Fruit fly (Drosophila melanogaster): Measurements from ENCODE around the gene ome.

The ome gene

DNA sequence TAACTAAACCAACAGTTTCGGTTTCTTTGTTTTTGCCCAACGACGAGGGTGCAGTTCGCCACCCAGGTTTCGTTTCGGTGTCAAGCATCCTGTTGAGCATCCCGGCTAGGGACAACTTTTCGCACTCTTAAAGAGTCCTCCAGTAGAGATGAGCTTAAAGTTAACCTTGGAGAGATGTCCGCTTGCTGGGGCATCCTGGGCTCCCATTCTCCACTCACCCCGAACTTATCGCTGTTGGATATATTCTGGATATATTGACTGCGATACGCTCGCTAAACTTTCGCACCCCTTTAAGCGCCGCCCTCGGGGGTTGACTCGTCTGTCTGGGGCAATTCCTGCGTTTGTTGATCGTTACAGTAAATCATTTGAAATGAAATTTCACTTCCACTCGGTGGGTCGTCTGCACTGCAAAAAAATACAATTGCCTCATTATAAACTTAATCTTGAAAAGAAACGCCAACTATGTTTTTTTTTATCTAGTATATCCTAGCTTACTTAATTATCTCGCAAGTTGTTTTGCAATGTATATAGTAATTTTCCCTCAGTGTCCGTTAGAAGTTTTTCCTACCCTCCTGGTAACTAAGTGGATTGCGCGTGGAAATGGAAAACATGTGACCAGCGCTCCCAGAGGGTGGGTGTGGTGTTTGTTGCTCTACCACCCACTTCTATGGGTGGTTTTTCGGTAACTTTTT lies 10.9 kb upstream of the ome start (continued):
- TF ChIP-seq CG15269 (tag; optimal IDR thresholded peaks at IDR 0.05) (peak; percentile 86), Dref (GFP tag; IDR thresholded peaks at IDR 0.05) (no peak), Hey (tag; optimal IDR thresholded peaks at IDR 0.05) (peak; percentile 55), CG3847 (GFP tag; IDR thresholded peaks at IDR 0.05) (peak; percentile 71), da (GFP tag; optimal IDR thresholded peaks at IDR 0.05) (peak; percentile 38), esg (GFP tag; conservative IDR thresholded peaks at IDR 0.05) (peak; percentile 76), inv (GFP tag; IDR thresholded peaks at IDR 0.05; ENCODE audit: partially characterized antibody) (no peak), CG11093 (GFP tag; IDR thresholded peaks at IDR 0.05) (peak; percentile 67), kni (GFP tag; optimal IDR thresholded peaks at IDR 0.05) (peak; percentile 67), Gsc (GFP tag; IDR thresholded peaks at IDR 0.05) (no peak), Dp (GFP tag; optimal IDR thresholded peaks at IDR 0.05) (no peak), CG15479 (GFP tag; optimal IDR thresholded peaks at IDR 0.05) (no peak), jigr1 (GFP tag; IDR thresholded peaks at IDR 0.05) (0 out of 3 replicates have a peak, but pooled peaks have one; percentile 39), CG12236 (GFP tag; optimal IDR thresholded peaks at IDR 0.05) (peak; percentile 57), CG16779 (GFP tag; IDR thresholded peaks at IDR 0.05) (peak; percentile 65), ash1 (GFP tag; optimal IDR thresholded peaks at IDR 0.05) (no peak), Asciz (GFP tag; optimal IDR thresholded peaks at IDR 0.05) (peak; percentile 6), ftz-f1 (GFP tag; optimal IDR thresholded peaks at IDR 0.05) (no peak), Dll (GFP tag; IDR thresholded peaks at IDR 0.05; ENCODE audit: partially characterized antibody) (no peak), CG2199 (GFP tag; IDR thresholded peaks at IDR 0.05) (no peak), odd (GFP tag; optimal IDR thresholded peaks at IDR 0.05) (peak; percentile 52), B-H2 (GFP tag; optimal IDR thresholded peaks at IDR 0.05) (no peak), zfh1 (GFP tag; IDR thresholded peaks at IDR 0.05) (peak; percentile 90), dysf (GFP tag; IDR thresholded peaks at IDR 0.05) (peak; percentile 87), CG5953 (GFP tag; IDR thresholded peaks at IDR 0.05) (peak; percentile 64; the same call in 1 of the 2 replicates), Sox102F (GFP tag; optimal IDR thresholded peaks at IDR 0.05) (peak; percentile 83), CG4854 (GFP tag; optimal IDR thresholded peaks at IDR 0.05) (peak; percentile 4), sd (tag; optimal IDR thresholded peaks at IDR 0.05) (peak; percentile 63), CG17359 (tag; optimal IDR thresholded peaks at IDR 0.05) (peak; percentile 89), pb (GFP tag; optimal IDR thresholded peaks at IDR 0.05) (peak; percentile 62), CG17186 (GFP tag; optimal IDR thresholded peaks at IDR 0.05) (no peak), CG6654 (GFP tag; optimal IDR thresholded peaks at IDR 0.05) (no peak), CG7987 (GFP tag; optimal IDR thresholded peaks at IDR 0.05) (no peak), CG32532 (GFP tag; IDR thresholded peaks at IDR 0.05) (peak; percentile 75), Side (GFP tag; optimal IDR thresholded peaks at IDR 0.05) (peak; percentile 78), CG12104 (GFP tag; optimal IDR thresholded peaks at IDR 0.05) (peak; percentile 45), CG9609 (GFP tag; optimal IDR thresholded peaks at IDR 0.05) (peak; percentile 73), Lim3 (GFP tag; IDR thresholded peaks at IDR 0.05) (peak; percentile 73), stc (GFP tag; IDR thresholded peaks at IDR 0.05) (peak; percentile 82), tna (GFP tag; IDR thresholded peaks at IDR 0.05; ENCODE audit: partially characterized antibody) (no peak), CG17568 (GFP tag; optimal IDR thresholded peaks at IDR 0.05) (peak; percentile 65), ara (GFP tag; IDR thresholded peaks at IDR 0.05) (peak; percentile 87), lola (GFP tag; optimal IDR thresholded peaks at IDR 0.05) (peak in 1 of 3 experiments; percentile 70), Atf6 (GFP tag; IDR thresholded peaks at IDR 0.05) (peak; percentile 87), CG13424 (tag; optimal IDR thresholded peaks at IDR 0.05) (peak; percentile 87), Hsf (GFP tag; optimal IDR thresholded peaks at IDR 0.05) (peak; percentile 75), CG8388 (GFP tag; optimal IDR thresholded peaks at IDR 0.05) (peak; percentile 77), aop (GFP tag; IDR thresholded peaks at IDR 0.05) (no peak), cad (GFP tag; optimal IDR thresholded peaks at IDR 0.05) (no peak), Max (GFP tag; optimal IDR thresholded peaks at IDR 0.05) (peak; percentile 57)

Data from whole organism, embryonic.